Fruit fly (Drosophila melanogaster) whole organism, embryonic: ENCODE measurements around the gene CG5290.
A peak's percentile ranks its signal among the peaks of the same experiment; 100 is the strongest.

Experiments used
- BEAF-32 ChIP-seq: fragments of 200-800 bp; sonication (Bioruptor generic); optimal IDR thresholded peaks from 3 replicates; lab custom pipeline; 2017; ENCODE audit warnings: missing biosample characterization, missing genetic modification characterization, mild to moderate bottlenecking, moderate library complexity, missing genetic modification reagents
- CG10274 ChIP-seq: fragments of 200-800 bp; sonication (Bioruptor generic); optimal IDR thresholded peaks from 3 replicates; lab custom pipeline; 2017; ENCODE audit warnings: missing biosample characterization, mild to moderate bottlenecking, missing genetic modification characterization
- CG11247 ChIP-seq: fragments of 200-800 bp; sonication (Bioruptor generic); IDR thresholded peaks from 2 replicates; pipeline ENCODE4 v1.3.6; 2022; ENCODE audit warnings: missing biosample characterization, missing genetic modification characterization
- CG12942 ChIP-seq: fragments of 200-800 bp; sonication (Bioruptor generic); optimal IDR thresholded peaks from 3 replicates; lab custom pipeline; 2016; ENCODE audit warnings: missing biosample characterization, missing genetic modification characterization
- CG13296 ChIP-seq: fragments of 200-800 bp; sonication (Bioruptor generic); optimal IDR thresholded peaks from 3 replicates; lab custom pipeline; 2018; ENCODE audit warnings: missing biosample characterization, mild to moderate bottlenecking, missing genetic modification characterization
- CG13775 ChIP-seq: fragments of 200-800 bp; sonication (Bioruptor generic); optimal IDR thresholded peaks from 3 replicates; lab custom pipeline; 2017; ENCODE audit warnings: missing biosample characterization, mild to moderate bottlenecking, missing genetic modification characterization
- CG13894 ChIP-seq: fragments of 200-800 bp; sonication (Bioruptor generic); optimal IDR thresholded peaks from 3 replicates; lab custom pipeline; 2018; ENCODE audit warnings: missing biosample characterization, mild to moderate bottlenecking, missing genetic modification characterization, moderate library complexity
- CG14667 ChIP-seq: fragments of 200-800 bp; sonication (Bioruptor generic); IDR thresholded peaks from 2 replicates; pipeline ENCODE4 v1.3.6; 2022; ENCODE audit warnings: missing biosample characterization, missing genetic modification characterization
- CG15073 ChIP-seq: fragments of 200-800 bp; sonication (Bioruptor generic); optimal IDR thresholded peaks from 2 replicates; lab custom pipeline; 2016; ENCODE audit warnings: missing biosample characterization, missing genetic modification characterization
- CG15479 ChIP-seq: fragments of 200-800 bp; sonication (Bioruptor generic); optimal IDR thresholded peaks from 3 replicates; lab custom pipeline; 2019; ENCODE audit warnings: missing biosample characterization, mild to moderate bottlenecking, missing genetic modification characterization, moderate library complexity
- CG15514 ChIP-seq: fragments of 200-800 bp; sonication (Bioruptor generic); optimal IDR thresholded peaks from 3 replicates; lab custom pipeline; 2017; ENCODE audit warnings: missing biosample characterization, missing genetic modification characterization, mild to moderate bottlenecking, moderate library complexity, missing genetic modification reagents
- CG1832 ChIP-seq: fragments of 200-800 bp; sonication (Bioruptor generic); optimal IDR thresholded peaks from 2 replicates; lab custom pipeline; 2017; ENCODE audit warnings: missing biosample characterization, mild to moderate bottlenecking, missing genetic modification characterization, inconsistent platforms
- CG2116 ChIP-seq: fragments of 200-800 bp; sonication (Bioruptor generic); optimal IDR thresholded peaks from 3 replicates; lab custom pipeline; 2018; ENCODE audit warnings: missing biosample characterization, mild to moderate bottlenecking, missing genetic modification characterization
- CG2889 ChIP-seq: fragments of 200-800 bp; sonication (Bioruptor generic); IDR thresholded peaks from 3 replicates; pipeline ENCODE4 v1.3.6; 2022; ENCODE audit warnings: missing biosample characterization, missing genetic modification characterization
- CG30020 ChIP-seq: fragments of 200-800 bp; optimal IDR thresholded peaks from 2 replicates; lab custom pipeline; 2019; ENCODE audit warnings: missing biosample characterization, mild to moderate bottlenecking, missing genetic modification characterization, moderate library complexity
- CG3065 ChIP-seq: fragments of 200-800 bp; sonication (Bioruptor generic); optimal IDR thresholded peaks from 2 replicates; lab custom pipeline; 2016; ENCODE audit warnings: missing biosample characterization, missing genetic modification characterization
- CG3163 ChIP-seq: fragments of 200-800 bp; sonication (Bioruptor generic); optimal IDR thresholded peaks from 3 replicates; lab custom pipeline; 2016; ENCODE audit warnings: missing biosample characterization, missing genetic modification characterization
- CG3995 ChIP-seq: fragments of 200-800 bp; sonication (Bioruptor generic); optimal IDR thresholded peaks from 3 replicates; lab custom pipeline; 2016; ENCODE audit warnings: missing biosample characterization, missing genetic modification characterization
- CG5245 ChIP-seq: fragments of 200-800 bp; sonication (Bioruptor generic); optimal IDR thresholded peaks from 3 replicates; lab custom pipeline; 2016; ENCODE audit warnings: missing biosample characterization, missing genetic modification characterization
- CG6765 ChIP-seq: fragments of 200-800 bp; sonication (Bioruptor generic); optimal IDR thresholded peaks from 3 replicates; lab custom pipeline; 2017; ENCODE audit warnings: missing biosample characterization, mild to moderate bottlenecking, missing genetic modification characterization
- CG7372 ChIP-seq: fragments of 200-800 bp; sonication (Bioruptor generic); IDR thresholded peaks from 2 replicates; pipeline ENCODE4 v1.3.6; 2022; ENCODE audit warnings: missing biosample characterization, missing genetic modification characterization
- CG7786 ChIP-seq: fragments of 200-800 bp; sonication (Bioruptor generic); optimal IDR thresholded peaks from 2 replicates; lab custom pipeline; 2016; ENCODE audit warnings: missing biosample characterization, missing genetic modification characterization
- CG8089 ChIP-seq: fragments of 200-800 bp; sonication (Bioruptor generic); optimal IDR thresholded peaks from 3 replicates; lab custom pipeline; 2016; ENCODE audit warnings: missing biosample characterization, missing genetic modification characterization
- D19A ChIP-seq: fragments of 200-800 bp; optimal IDR thresholded peaks from 3 replicates; lab custom pipeline; 2019; ENCODE audit warnings: missing biosample characterization, mild to moderate bottlenecking, missing genetic modification characterization, moderate library complexity
- ERR ChIP-seq: fragments of 200-800 bp; sonication (Bioruptor generic); optimal IDR thresholded peaks from 2 replicates; lab custom pipeline; 2016; ENCODE audit warnings: missing biosample characterization, missing genetic modification characterization
- Gug ChIP-seq: fragments of 200-800 bp; sonication (Bioruptor generic); IDR thresholded peaks from 4 replicates; pipeline ENCODE4 v1.3.6; 2022; ENCODE audit warnings: missing biosample characterization, missing genetic modification characterization
- H2.0 ChIP-seq: fragments of 200-800 bp; sonication (Bioruptor generic); IDR thresholded peaks from 2 replicates; pipeline ENCODE4 v1.3.6; 2022; ENCODE audit warnings: missing biosample characterization, missing genetic modification characterization
- HHEX ChIP-seq: fragments of 200-800 bp; sonication (Bioruptor generic); optimal IDR thresholded peaks from 3 replicates; lab custom pipeline; 2017; ENCODE audit warnings: missing biosample characterization, mild to moderate bottlenecking, missing genetic modification characterization, missing genetic modification reagents
- HmgD ChIP-seq: fragments of 200-800 bp; sonication (Bioruptor generic); optimal IDR thresholded peaks from 3 replicates; lab custom pipeline; 2016; ENCODE audit warnings: missing biosample characterization, missing genetic modification characterization
- Hmx ChIP-seq: fragments of 200-800 bp; sonication (Bioruptor generic); optimal IDR thresholded peaks from 2 replicates; lab custom pipeline; 2016; ENCODE audit warnings: missing biosample characterization, missing genetic modification characterization
- Hr3 ChIP-seq: fragments of 200-800 bp; sonication (Bioruptor generic); optimal IDR thresholded peaks from 3 replicates; lab custom pipeline; 2016; ENCODE audit warnings: missing biosample characterization, missing genetic modification characterization
- Lhr ChIP-seq: fragments of 200-800 bp; sonication (Bioruptor generic); optimal IDR thresholded peaks from 3 replicates; lab custom pipeline; 2017; ENCODE audit warnings: mild to moderate bottlenecking, missing biosample characterization, missing genetic modification reagents, missing genetic modification characterization
- Myb ChIP-seq: fragments of 200-800 bp; sonication (Bioruptor generic); optimal IDR thresholded peaks from 2 replicates; lab custom pipeline; 2016; ENCODE audit warnings: missing biosample characterization, missing genetic modification characterization
- NK7.1 ChIP-seq: fragments of 200-800 bp; sonication (Bioruptor generic); optimal IDR thresholded peaks from 3 replicates; lab custom pipeline; 2016; ENCODE audit warnings: missing biosample characterization, missing genetic modification characterization
- Rfx ChIP-seq: fragments of 200-800 bp; sonication (Bioruptor generic); IDR thresholded peaks from 2 replicates; pipeline ENCODE4 v1.3.6; 2022; ENCODE audit warnings: missing biosample characterization, missing genetic modification characterization
- bbx ChIP-seq: fragments of 200-800 bp; sonication (Bioruptor generic); IDR thresholded peaks from 2 replicates; pipeline ENCODE4 v1.3.6; 2022; ENCODE audit warnings: missing biosample characterization, missing genetic modification characterization; ENCODE audit not compliant: partially characterized antibody
- chm ChIP-seq: fragments of 200-800 bp; sonication (Bioruptor generic); IDR thresholded peaks from 2 replicates; pipeline ENCODE4 v1.3.6; 2022; ENCODE audit warnings: missing biosample characterization, missing genetic modification characterization
- corto ChIP-seq: fragments of 200-800 bp; sonication (Bioruptor generic); optimal IDR thresholded peaks from 2 replicates; lab custom pipeline; 2016; ENCODE audit warnings: missing biosample characterization, mild to moderate bottlenecking, missing genetic modification characterization, moderate library complexity
- dimm ChIP-seq: fragments of 200-800 bp; sonication (Bioruptor generic); IDR thresholded peaks from 2 replicates; pipeline ENCODE4 v1.3.6; 2022; ENCODE audit warnings: missing biosample characterization, missing genetic modification characterization
- emc ChIP-seq: fragments of 200-800 bp; sonication (Bioruptor generic); optimal IDR thresholded peaks from 2 replicates; lab custom pipeline; 2016; ENCODE audit warnings: missing biosample characterization, missing genetic modification characterization
- fd96Cb ChIP-seq: fragments of 200-800 bp; sonication (Bioruptor generic); optimal IDR thresholded peaks from 2 replicates; lab custom pipeline; 2018; ENCODE audit warnings: missing biosample characterization, mild to moderate bottlenecking, missing genetic modification characterization, moderate library complexity
- gfzf ChIP-seq: fragments of 200-800 bp; sonication (Bioruptor generic); optimal IDR thresholded peaks from 2 replicates; lab custom pipeline; 2016; ENCODE audit warnings: missing biosample characterization, mild to moderate bottlenecking, missing genetic modification characterization, moderate library complexity
- jigr1 ChIP-seq: fragments of 200-800 bp; sonication (Bioruptor generic); IDR thresholded peaks from 3 replicates; pipeline ENCODE4 v1.3.6; 2022; ENCODE audit warnings: missing biosample characterization, missing genetic modification characterization
- lbe ChIP-seq: fragments of 200-800 bp; sonication (Bioruptor generic); optimal IDR thresholded peaks from 2 replicates; lab custom pipeline; 2016; ENCODE audit warnings: missing biosample characterization, mild to moderate bottlenecking, missing genetic modification characterization
- lmd ChIP-seq: fragments of 200-800 bp; sonication (Bioruptor generic); IDR thresholded peaks from 2 replicates; pipeline ENCODE4 v1.3.6; 2022; ENCODE audit warnings: missing biosample characterization, missing genetic modification characterization
- nau ChIP-seq: fragments of 200-800 bp; sonication (Bioruptor generic); optimal IDR thresholded peaks from 3 replicates; lab custom pipeline; 2017; ENCODE audit warnings: missing biosample characterization, mild to moderate bottlenecking, missing genetic modification characterization, missing genetic modification reagents
- rib ChIP-seq: fragments of 200-800 bp; sonication (Bioruptor generic); IDR thresholded peaks from 2 replicates; pipeline ENCODE4 v1.3.6; 2022; ENCODE audit warnings: missing biosample characterization, missing genetic modification characterization
- salm ChIP-seq: fragments of 200-800 bp; sonication (Bioruptor generic); optimal IDR thresholded peaks from 2 replicates; lab custom pipeline; 2018; ENCODE audit warnings: missing biosample characterization, mild to moderate bottlenecking, missing genetic modification characterization
- sqz ChIP-seq: fragments of 200-800 bp; sonication (Bioruptor generic); optimal IDR thresholded peaks from 3 replicates; lab custom pipeline; 2018; ENCODE audit warnings: missing biosample characterization, mild to moderate bottlenecking, missing genetic modification characterization
- tna ChIP-seq: fragments of 200-800 bp; sonication (Bioruptor generic); IDR thresholded peaks from 2 replicates; pipeline ENCODE4 v1.3.6; 2022; ENCODE audit warnings: missing biosample characterization, missing genetic modification characterization; ENCODE audit not compliant: partially characterized antibody
- unpg ChIP-seq: fragments of 200-800 bp; sonication (Bioruptor generic); optimal IDR thresholded peaks from 3 replicates; lab custom pipeline; 2018; ENCODE audit warnings: missing biosample characterization, mild to moderate bottlenecking, missing genetic modification characterization, moderate library complexity
- vvl ChIP-seq: fragments of 200-800 bp; sonication (Bioruptor generic); IDR thresholded peaks from 2 replicates; pipeline ENCODE4 v1.3.6; 2022; ENCODE audit warnings: missing biosample characterization, missing genetic modification characterization

Gene CG5290

DNA sequence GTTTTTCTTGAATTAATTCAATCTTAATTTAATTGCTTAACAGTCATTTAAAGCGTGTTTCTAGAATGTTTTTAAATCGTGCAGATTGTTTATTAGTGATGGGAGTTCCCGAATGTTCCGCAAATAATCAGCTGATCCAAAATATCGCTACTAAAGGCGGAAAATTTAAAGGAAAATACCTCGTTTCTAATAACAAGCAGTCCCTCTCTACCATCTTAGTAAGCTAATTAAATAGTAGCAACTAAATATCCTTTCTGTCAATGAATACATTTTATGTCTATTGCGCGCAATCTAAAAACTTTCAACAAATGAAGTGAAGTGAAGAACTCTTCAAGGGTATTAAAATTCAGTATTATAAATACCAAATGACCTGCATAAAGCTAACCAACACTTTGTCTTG, at the start of gene CG5290 (continued):
- peak; percentile 57 for TF ChIP-seq ERR (GFP tag; lab: Kevin White, UChicago)
- TF ChIP-seq BEAF-32 (GFP tag; lab: Kevin White, UChicago) = peak; percentile 83
- no peak for TF ChIP-seq Hmx
- no peak for TF ChIP-seq fd96Cb (tag; lab: Kevin White, UChicago)
- no peak for TF ChIP-seq CG10274 (GFP tag; lab: Kevin White, UChicago)
- TF ChIP-seq D19A = no peak
- no peak for TF ChIP-seq salm (tag; lab: Kevin White, UChicago)
- no peak for TF ChIP-seq CG1832
- no peak for TF ChIP-seq CG3065
- TF ChIP-seq HmgD = no peak
- TF ChIP-seq Myb (GFP tag; lab: Kevin White, UChicago) = peak; percentile 69
- peak; percentile 14 for TF ChIP-seq NK7.1
- TF ChIP-seq emc (GFP tag; lab: Kevin White, UChicago) = no peak
- no peak for TF ChIP-seq CG7372 (GFP tag; lab: Robert Waterston, UW)
- TF ChIP-seq nau (GFP tag; lab: Kevin White, UChicago) = no peak
- peak; percentile 87 for TF ChIP-seq CG15514
- no peak; the same call in 1 of the 2 replicates for TF ChIP-seq bbx
- no peak for TF ChIP-seq CG15479 (GFP tag; lab: Kevin White, UChicago)
- TF ChIP-seq corto (GFP tag; lab: Kevin White, UChicago) = no peak
- no peak for TF ChIP-seq rib (GFP tag; lab: Robert Waterston, UW)
- no peak for TF ChIP-seq CG14667 (GFP tag; lab: Robert Waterston, UW)
- no peak for TF ChIP-seq lmd (GFP tag; lab: Robert Waterston, UW)
- no peak for TF ChIP-seq CG15073
- TF ChIP-seq CG30020 (tag; lab: Kevin White, UChicago) = no peak
- TF ChIP-seq chm (GFP tag; lab: Robert Waterston, UW) = no peak
- TF ChIP-seq lbe = no peak
- no peak for TF ChIP-seq sqz (GFP tag; lab: Kevin White, UChicago)
- TF ChIP-seq CG3995 (GFP tag; lab: Kevin White, UChicago) = peak; percentile 88
- peak; percentile 8 for TF ChIP-seq CG12942
- no peak for TF ChIP-seq CG7786 (GFP tag; lab: Kevin White, UChicago)
- TF ChIP-seq tna (GFP tag; lab: Robert Waterston, UW) = no peak
- TF ChIP-seq CG5245 (GFP tag; lab: Kevin White, UChicago) = no peak
- no peak for TF ChIP-seq Gug (GFP tag; lab: Robert Waterston, UW)
- TF ChIP-seq CG13775 (GFP tag; lab: Kevin White, UChicago) = peak; percentile 33
- no peak for TF ChIP-seq unpg (GFP tag; lab: Kevin White, UChicago)
- peak; percentile 31 for TF ChIP-seq CG3163
- TF ChIP-seq CG8089 (GFP tag; lab: Kevin White, UChicago) = no peak
- TF ChIP-seq H2.0 (GFP tag; lab: Robert Waterston, UW) = no peak
- TF ChIP-seq jigr1 (GFP tag; lab: Robert Waterston, UW) = no peak
- no peak for TF ChIP-seq dimm (GFP tag; lab: Robert Waterston, UW)
- no peak for TF ChIP-seq CG6765 (GFP tag; lab: Kevin White, UChicago)
- no peak for TF ChIP-seq Lhr (GFP tag; lab: Kevin White, UChicago)
- TF ChIP-seq vvl (GFP tag; lab: Robert Waterston, UW) = no peak
- TF ChIP-seq HHEX (GFP tag; lab: Kevin White, UChicago) = no peak
- TF ChIP-seq Hr3 (GFP tag; lab: Kevin White, UChicago) = no peak
- peak; percentile 55 for TF ChIP-seq gfzf (GFP tag; lab: Kevin White, UChicago)
- no peak for TF ChIP-seq CG11247 (GFP tag; lab: Robert Waterston, UW)
- peak; percentile 59 for TF ChIP-seq CG2116
- TF ChIP-seq CG13296 (GFP tag; lab: Kevin White, UChicago) = no peak
- TF ChIP-seq CG2889 (GFP tag; lab: Robert Waterston, UW) = no peak
- peak; percentile 30 for TF ChIP-seq CG13894 (tag; lab: Kevin White, UChicago)
- peak; percentile 26; the same call in 1 of the 2 replicates for TF ChIP-seq Rfx (GFP tag; lab: Robert Waterston, UW)
